Comparison of ENCODE assay signal across 5 fruit fly cellular contexts in the genomic region with DNA sequence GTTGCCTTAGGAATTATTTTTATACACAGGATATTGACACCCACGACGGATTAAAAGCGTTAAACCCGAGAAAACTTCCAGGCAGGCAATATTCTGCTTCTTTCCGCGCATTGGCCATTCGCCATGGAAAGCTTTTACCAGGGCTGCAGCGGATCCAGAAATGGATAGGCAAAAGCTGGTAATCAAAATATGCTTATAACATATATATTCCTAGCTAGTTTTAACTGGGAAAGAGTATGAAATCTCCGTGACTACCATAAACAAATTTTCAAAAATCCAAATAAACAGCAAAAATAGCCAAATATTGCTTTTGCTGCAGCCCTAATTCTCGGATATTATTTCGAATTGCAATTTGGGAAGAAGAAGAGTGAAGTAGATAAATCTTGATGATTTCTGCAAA.
TF ChIP-seq lines count a peak whose summit lies in the region.

A gene (minus strand): TSS at position 141 of the 400 bp plus-strand sequence.
A gene (plus strand): TSS at position 335 of the 400 bp plus-strand sequence.

- TF ChIP-seq CTCF in whole organism, embryonic (GFP tag; optimal IDR thresholded peaks at IDR 0.05; lab: Kevin White, UChicago), result peak; percentile 46

TF ChIP-seq in whole organism, adult, 20 proteins besides CTCF, POLR2A, EP300 and RAD21 (continues in another document):
- TF ChIP-seq bab1 (GFP tag; optimal IDR thresholded peaks at IDR 0.05; lab: Kevin White, UChicago), result peak; percentile 95
- peak; percentile 89 for TF ChIP-seq CG12768 (GFP tag; optimal IDR thresholded peaks at IDR 0.05; lab: Kevin White, UChicago)
- TF ChIP-seq pad (GFP tag; optimal IDR thresholded peaks at IDR 0.05; lab: Kevin White, UChicago), result peak; percentile 75
- peak; percentile 89 for TF ChIP-seq CG33017 (tag; optimal IDR thresholded peaks at IDR 0.05; lab: Kevin White, UChicago)
- no peak for TF ChIP-seq cnc (optimal IDR thresholded peaks at IDR 0.05; lab: Kevin White, UChicago)
- peak; percentile 96 for TF ChIP-seq kay (GFP tag; lab: Kevin White, UChicago; ENCODE audit: borderline replicate concordance)
- TF ChIP-seq CG14711 (tag; optimal IDR thresholded peaks at IDR 0.05; lab: Kevin White, UChicago), result peak; percentile 87
- peak; percentile 80 for TF ChIP-seq Clk (GFP tag; optimal IDR thresholded peaks at IDR 0.05; lab: Kevin White, UChicago)
- peak; percentile 93 for TF ChIP-seq CG1620 (GFP tag; optimal IDR thresholded peaks at IDR 0.05; lab: Kevin White, UChicago)
- peak; percentile 66 for TF ChIP-seq ovo (GFP tag; optimal IDR thresholded peaks at IDR 0.05; lab: Kevin White, UChicago)
- TF ChIP-seq tj (GFP tag; optimal IDR thresholded peaks at IDR 0.05; lab: Kevin White, UChicago), result peak; percentile 83
- no peak for TF ChIP-seq CG5204 (GFP tag; optimal IDR thresholded peaks at IDR 0.05; lab: Kevin White, UChicago)
- peak; percentile 96 for TF ChIP-seq toe (GFP tag; optimal IDR thresholded peaks at IDR 0.05; lab: Kevin White, UChicago)
- TF ChIP-seq CG7045 (GFP tag; optimal IDR thresholded peaks at IDR 0.05; lab: Kevin White, UChicago), result peak; percentile 90
- peak; percentile 92 for TF ChIP-seq Hr96 (GFP tag; optimal IDR thresholded peaks at IDR 0.05; lab: Kevin White, UChicago)
- peak; percentile 92 for TF ChIP-seq Crg-1 (GFP tag; optimal IDR thresholded peaks at IDR 0.05; lab: Kevin White, UChicago)
- TF ChIP-seq CG11617 (GFP tag; optimal IDR thresholded peaks at IDR 0.05; lab: Kevin White, UChicago), result peak; percentile 90

TF ChIP-seq in whole organism, embryonic, 481 proteins besides CTCF, POLR2A, EP300 and RAD21 (continues in another document):
- TF ChIP-seq unpg (GFP tag; optimal IDR thresholded peaks at IDR 0.05; lab: Kevin White, UChicago), result peak; percentile 93
- TF ChIP-seq CG10959 (GFP tag; IDR thresholded peaks at IDR 0.05; lab: Robert Waterston, UW), result peak; percentile 72
- TF ChIP-seq CG13287 (GFP tag; IDR thresholded peaks at IDR 0.05; lab: Robert Waterston, UW; ENCODE audit: partially characterized antibody), result no peak; the same call in 1 of the 2 replicates
- TF ChIP-seq CG17912 (GFP tag; optimal IDR thresholded peaks at IDR 0.05; lab: Kevin White, UChicago), result peak; percentile 78
- TF ChIP-seq tgo (GFP tag; IDR thresholded peaks at IDR 0.05; lab: Robert Waterston, UW), result peak; percentile 92
- peak; percentile 79 for TF ChIP-seq Drgx (GFP tag; IDR thresholded peaks at IDR 0.05; lab: Robert Waterston, UW)
- TF ChIP-seq phol (tag; optimal IDR thresholded peaks at IDR 0.05; lab: Kevin White, UChicago), result peak; percentile 95
- peak; percentile 85 for TF ChIP-seq CG14667 (GFP tag; IDR thresholded peaks at IDR 0.05; lab: Robert Waterston, UW)
- TF ChIP-seq Blimp-1 (GFP tag; optimal IDR thresholded peaks at IDR 0.05; lab: Kevin White, UChicago), result peak; percentile 90
- TF ChIP-seq unc-4 (GFP tag; IDR thresholded peaks at IDR 0.05; lab: Robert Waterston, UW; ENCODE audit: partially characterized antibody), result no peak
- TF ChIP-seq jing (GFP tag; optimal IDR thresholded peaks at IDR 0.05; lab: Kevin White, UChicago), result peak; percentile 83
- TF ChIP-seq CHES-1-like (GFP tag; optimal IDR thresholded peaks at IDR 0.05; lab: Kevin White, UChicago), result peak; percentile 98
- TF ChIP-seq CG2199 (GFP tag; IDR thresholded peaks at IDR 0.05; lab: Robert Waterston, UW), result 0 out of 3 replicates have a peak, but pooled peaks have one; percentile 22
- TF ChIP-seq GATAe (GFP tag; conservative IDR thresholded peaks at IDR 0.05; lab: Robert Waterston, UW), result peak; percentile 74
- peak; percentile 95 for TF ChIP-seq vvl (GFP tag; IDR thresholded peaks at IDR 0.05; lab: Robert Waterston, UW)
- peak; percentile 80 for TF ChIP-seq Sry-β (GFP tag; optimal IDR thresholded peaks at IDR 0.05; lab: Kevin White, UChicago)

TF ChIP-seq in whole organism, prepupa, 60 proteins besides CTCF, POLR2A, EP300 and RAD21 (continues in another document):
- TF ChIP-seq Smox (GFP tag; optimal IDR thresholded peaks at IDR 0.05; lab: Kevin White, UChicago), result peak; percentile 94
- peak; percentile 94 for TF ChIP-seq CG6163 (GFP tag; IDR thresholded peaks at IDR 0.05; lab: Robert Waterston, UW)
- TF ChIP-seq topi (GFP tag; optimal IDR thresholded peaks at IDR 0.05; lab: Kevin White, UChicago), result peak; percentile 94
- peak; percentile 85 for TF ChIP-seq CG6854 (GFP tag; optimal IDR thresholded peaks at IDR 0.05; lab: Kevin White, UChicago)
- peak; percentile 96 for TF ChIP-seq Sox14 (GFP tag; optimal IDR thresholded peaks at IDR 0.05; lab: Kevin White, UChicago)
- peak; percentile 89 for TF ChIP-seq CG6808 (GFP tag; optimal IDR thresholded peaks at IDR 0.05; lab: Kevin White, UChicago)
- TF ChIP-seq Sox15 (GFP tag; optimal IDR thresholded peaks at IDR 0.05; lab: Kevin White, UChicago), result peak; percentile 93
- peak; percentile 96 for TF ChIP-seq acj6 (GFP tag; optimal IDR thresholded peaks at IDR 0.05; lab: Kevin White, UChicago)
- TF ChIP-seq CG1621 (tag; optimal IDR thresholded peaks at IDR 0.05; lab: Kevin White, UChicago), result peak; percentile 89
- peak; percentile 95 for TF ChIP-seq Met (GFP tag; optimal IDR thresholded peaks at IDR 0.05; lab: Kevin White, UChicago)
- peak; percentile 95 for TF ChIP-seq CG3919 (GFP tag; optimal IDR thresholded peaks at IDR 0.05; lab: Kevin White, UChicago)
- TF ChIP-seq Hr4 (GFP tag; optimal IDR thresholded peaks at IDR 0.05; lab: Kevin White, UChicago), result peak; percentile 96
- peak; percentile 82 to 87 for TF ChIP-seq salr (GFP tag; optimal IDR thresholded peaks at IDR 0.05; lab: Kevin White, UChicago)
- peak; percentile 98 for TF ChIP-seq CG31627 (GFP tag; optimal IDR thresholded peaks at IDR 0.05; lab: Kevin White, UChicago)
- TF ChIP-seq CG10631 (GFP tag; optimal IDR thresholded peaks at IDR 0.05; lab: Kevin White, UChicago), result peak; percentile 95
- TF ChIP-seq Blimp-1 (GFP tag; optimal IDR thresholded peaks at IDR 0.05; lab: Kevin White, UChicago), result peak; percentile 75
- peak; percentile 98 for TF ChIP-seq svp (GFP tag; lab: Kevin White, UChicago)
- TF ChIP-seq ss (GFP tag; optimal IDR thresholded peaks at IDR 0.05; lab: Kevin White, UChicago), result peak; percentile 80 to 86

TF ChIP-seq in whole organism, pupa, 21 proteins besides CTCF, POLR2A, EP300 and RAD21 (continues in another document):
- TF ChIP-seq Pif1B (GFP tag; optimal IDR thresholded peaks at IDR 0.05; lab: Kevin White, UChicago) (peak; percentile 88), CG10348 (GFP tag; IDR thresholded peaks at IDR 0.05; lab: Robert Waterston, UW) (peak; percentile 69; the same call in 1 of the 2 replicates), Pif1A (GFP tag; optimal IDR thresholded peaks at IDR 0.05; lab: Kevin White, UChicago) (peak; percentile 94), CG8301 (tag; optimal IDR thresholded peaks at IDR 0.05; lab: Kevin White, UChicago) (peak; percentile 90), fd96Ca (GFP tag; IDR thresholded peaks at IDR 0.05; lab: Robert Waterston, UW) (peak; percentile 92), CG14655 (GFP tag; optimal IDR thresholded peaks at IDR 0.05; lab: Kevin White, UChicago) (peak; percentile 89), D1 (tag; optimal IDR thresholded peaks at IDR 0.05; lab: Kevin White, UChicago) (peak; percentile 72), rn (GFP tag; IDR thresholded peaks at IDR 0.05; lab: Robert Waterston, UW) (peak; percentile 92), CG17806 (tag; optimal IDR thresholded peaks at IDR 0.05; lab: Kevin White, UChicago) (peak; percentile 94), CG34367 (tag; optimal IDR thresholded peaks at IDR 0.05; lab: Kevin White, UChicago) (peak; percentile 87), CG4496 (GFP tag; IDR thresholded peaks at IDR 0.05; lab: Robert Waterston, UW) (peak; percentile 89), CG12605 (GFP tag; IDR thresholded peaks at IDR 0.05; lab: Robert Waterston, UW) (peak; percentile 76), CG32121 (GFP tag; IDR thresholded peaks at IDR 0.05; lab: Robert Waterston, UW) (peak; percentile 80), Snoo (tag; optimal IDR thresholded peaks at IDR 0.05; lab: Kevin White, UChicago) (peak; percentile 90), CG8159 (tag; optimal IDR thresholded peaks at IDR 0.05; lab: Kevin White, UChicago) (peak; percentile 92), EcR (GFP tag; optimal IDR thresholded peaks at IDR 0.05; lab: Kevin White, UChicago) (peak; percentile 68), CG13204 (GFP tag; optimal IDR thresholded peaks at IDR 0.05; lab: Kevin White, UChicago) (peak; percentile 59), CG15710 (tag; optimal IDR thresholded peaks at IDR 0.05; lab: Kevin White, UChicago) (peak; percentile 90), gl (tag; optimal IDR thresholded peaks at IDR 0.05; lab: Kevin White, UChicago) (peak; percentile 75)

TF ChIP-seq in whole organism, wandering third instar larva, 38 proteins besides CTCF, POLR2A, EP300 and RAD21 (continues in another document):
- peak; percentile 96 for TF ChIP-seq br (GFP tag; optimal IDR thresholded peaks at IDR 0.05; lab: Kevin White, UChicago)
- peak; percentile 95 for TF ChIP-seq ey (GFP tag; optimal IDR thresholded peaks at IDR 0.05; lab: Kevin White, UChicago)
- TF ChIP-seq pan (optimal IDR thresholded peaks at IDR 0.05; lab: Kevin White, UChicago), result no peak
- TF ChIP-seq lola (GFP tag; optimal IDR thresholded peaks at IDR 0.05; lab: Kevin White, UChicago), result no peak
- TF ChIP-seq Hnf4 (GFP tag; optimal IDR thresholded peaks at IDR 0.05; lab: Kevin White, UChicago), result peak; percentile 97
- peak; percentile 93 for TF ChIP-seq OdsH (GFP tag; optimal IDR thresholded peaks at IDR 0.05; lab: Kevin White, UChicago)
- TF ChIP-seq sage (GFP tag; optimal IDR thresholded peaks at IDR 0.05; lab: Kevin White, UChicago), result no peak
- TF ChIP-seq CG9705 (GFP tag; optimal IDR thresholded peaks at IDR 0.05; lab: Kevin White, UChicago), result peak; percentile 94
- TF ChIP-seq N (GFP tag; optimal IDR thresholded peaks at IDR 0.05; lab: Kevin White, UChicago), result no peak
- TF ChIP-seq sv (GFP tag; optimal IDR thresholded peaks at IDR 0.05; lab: Kevin White, UChicago), result peak; percentile 92
- peak; percentile 86 for TF ChIP-seq psq (GFP tag; optimal IDR thresholded peaks at IDR 0.05; lab: Kevin White, UChicago)
- TF ChIP-seq tai (GFP tag; optimal IDR thresholded peaks at IDR 0.05; lab: Kevin White, UChicago), result peak; percentile 97
- TF ChIP-seq usp (GFP tag; optimal IDR thresholded peaks at IDR 0.05; lab: Kevin White, UChicago), result no peak
- TF ChIP-seq woc (GFP tag; optimal IDR thresholded peaks at IDR 0.05; lab: Kevin White, UChicago), result peak; percentile 95
- TF ChIP-seq Dif (GFP tag; optimal IDR thresholded peaks at IDR 0.05; lab: Kevin White, UChicago; ENCODE audit: partially characterized antibody), result no peak
- peak; percentile 93 for TF ChIP-seq Hr83 (GFP tag; optimal IDR thresholded peaks at IDR 0.05; lab: Kevin White, UChicago; ENCODE audit: poor library complexity, severe bottlenecking)
- peak; percentile 95 for TF ChIP-seq fru (GFP tag; optimal IDR thresholded peaks at IDR 0.05; lab: Kevin White, UChicago)
- TF ChIP-seq Hr78 (GFP tag; optimal IDR thresholded peaks at IDR 0.05; lab: Kevin White, UChicago), result no peak
- TF ChIP-seq h (GFP tag; optimal IDR thresholded peaks at IDR 0.05; lab: Kevin White, UChicago), result peak; percentile 97
- no peak for TF ChIP-seq CrebA (GFP tag; optimal IDR thresholded peaks at IDR 0.05; lab: Kevin White, UChicago; ENCODE audit: borderline replicate concordance)
- peak; percentile 84 for TF ChIP-seq CG32264 (GFP tag; optimal IDR thresholded peaks at IDR 0.05; lab: Kevin White, UChicago)
- peak; percentile 96 for TF ChIP-seq HLH106 (tag; optimal IDR thresholded peaks at IDR 0.05; lab: Kevin White, UChicago)
